Fruit fly (Drosophila melanogaster): Measurements from ENCODE around the gene CG34452.

CG34452 gene

dm6 chr3L:15706199-15706598 is 18.5 kb upstream of the CG34452 start (continued):
- TF ChIP-seq CG10431 (GFP tag; optimal IDR thresholded peaks at IDR 0.05) (peak; percentile 54), CG18476 (GFP tag; optimal IDR thresholded peaks at IDR 0.05) (no peak), bsh (GFP tag; optimal IDR thresholded peaks at IDR 0.05) (peak in 1 of 2 experiments; percentile 23), Sox100B (GFP tag; optimal IDR thresholded peaks at IDR 0.05) (peak; percentile 42), CG3407 (GFP tag; optimal IDR thresholded peaks at IDR 0.05) (peak; percentile 45), CG14710 (tag; optimal IDR thresholded peaks at IDR 0.05) (peak; percentile 11), lov (optimal IDR thresholded peaks at IDR 0.05) (no peak), lov (GFP tag; IDR thresholded peaks at IDR 0.05) (no peak), pan (optimal IDR thresholded peaks at IDR 0.05) (no peak), pan (GFP tag; optimal IDR thresholded peaks at IDR 0.05 in 1 of 2, IDR thresholded peaks at IDR 0.05 in 1 of 2) (peak in 1 of 2 experiments; percentile 29), stwl (tag; optimal IDR thresholded peaks at IDR 0.05) (no peak), HLHmδ (GFP tag; optimal IDR thresholded peaks at IDR 0.05) (peak; percentile 20), CG13624 (GFP tag; optimal IDR thresholded peaks at IDR 0.05) (no peak), grn (GFP tag; optimal IDR thresholded peaks at IDR 0.05) (peak; percentile 61), chm (GFP tag; IDR thresholded peaks at IDR 0.05) (peak; percentile 60; the same call in 1 of the 2 replicates), CG2202 (tag; optimal IDR thresholded peaks at IDR 0.05) (peak; percentile 25), BtbVII (GFP tag; optimal IDR thresholded peaks at IDR 0.05) (no peak), Chrac-16 (GFP tag; optimal IDR thresholded peaks at IDR 0.05) (no peak), Awh (GFP tag; IDR thresholded peaks at IDR 0.05) (peak; percentile 54; the same call in 1 of the 2 replicates), CG10565 (GFP tag; optimal IDR thresholded peaks at IDR 0.05) (no peak), eve (GFP tag; optimal IDR thresholded peaks at IDR 0.05) (peak in 1 of 2 experiments; percentile 38), CG9797 (GFP tag; optimal IDR thresholded peaks at IDR 0.05) (no peak), danr (GFP tag; IDR thresholded peaks at IDR 0.05) (no peak), peb (GFP tag; IDR thresholded peaks at IDR 0.05) (no peak), CG8290 (GFP tag; optimal IDR thresholded peaks at IDR 0.05) (no peak), CG8290 (tag; optimal IDR thresholded peaks at IDR 0.05) (peak in 1 of 2 experiments; percentile 7), Gug (GFP tag; IDR thresholded peaks at IDR 0.05) (no peak), CG18011 (GFP tag; optimal IDR thresholded peaks at IDR 0.05) (no peak)

dm6 chr3L:15704250-15704985 is 16.7 kb upstream of the CG34452 start:
- no peak for TF ChIP-seq CG42726 (GFP tag; IDR thresholded peaks at IDR 0.05; ENCODE audit: partially characterized antibody)
- TF ChIP-seq C15 (GFP tag; IDR thresholded peaks at IDR 0.05), result no peak
- no peak for TF ChIP-seq CG11560 (tag; IDR thresholded peaks at IDR 0.05)
- no peak for TF ChIP-seq CG17186 (GFP tag; optimal IDR thresholded peaks at IDR 0.05)
- no peak for TF ChIP-seq bab2 (GFP tag; optimal IDR thresholded peaks at IDR 0.05)
- peak; percentile 42 for TF ChIP-seq Abd-B (GFP tag; optimal IDR thresholded peaks at IDR 0.05)
- TF ChIP-seq bbx (GFP tag; IDR thresholded peaks at IDR 0.05; ENCODE audit: partially characterized antibody), result no peak
- no peak for TF ChIP-seq oc (tag; optimal IDR thresholded peaks at IDR 0.05)
- no peak for TF ChIP-seq CG7271 (tag; optimal IDR thresholded peaks at IDR 0.05)
- TF ChIP-seq D19A (tag; optimal IDR thresholded peaks at IDR 0.05), result peak; percentile 69
- TF ChIP-seq CG12942 (GFP tag; optimal IDR thresholded peaks at IDR 0.05), result peak; percentile 16
- no peak for TF ChIP-seq Drgx (GFP tag; IDR thresholded peaks at IDR 0.05)
- no peak for TF ChIP-seq br (optimal IDR thresholded peaks at IDR 0.05)
- TF ChIP-seq CG12299 (tag; optimal IDR thresholded peaks at IDR 0.05), result no peak
- TF ChIP-seq Dek (tag; optimal IDR thresholded peaks at IDR 0.05), result no peak
- TF ChIP-seq z (GFP tag; IDR thresholded peaks at IDR 0.05), result no peak
- no peak for TF ChIP-seq chn (GFP tag; optimal IDR thresholded peaks at IDR 0.05)
- TF ChIP-seq pita (GFP tag; optimal IDR thresholded peaks at IDR 0.05), result no peak
- TF ChIP-seq CG11093 (GFP tag; IDR thresholded peaks at IDR 0.05), result no peak
- no peak for TF ChIP-seq Antp (GFP tag; optimal IDR thresholded peaks at IDR 0.05)
- no peak for TF ChIP-seq YL-1 (GFP tag; optimal IDR thresholded peaks at IDR 0.05)
- TF ChIP-seq CG10979 (tag; optimal IDR thresholded peaks at IDR 0.05), result peak; percentile 85
- peak; percentile 76 for TF ChIP-seq CG12391 (tag; optimal IDR thresholded peaks at IDR 0.05)
- TF ChIP-seq CG2199 (GFP tag; IDR thresholded peaks at IDR 0.05), result peak; percentile 74; the same call in 1 of the 3 replicates
